Worm (Caenorhabditis elegans) whole organism, midembryonic: ENCODE data around the gene C15H9.9.

ENCODE experiments used
- cog-1 ChIP-seq: sonication (generic microtip); optimal IDR thresholded peaks from 2 replicates; lab custom pipeline; 2016; ENCODE audit warnings: missing genetic modification characterization, missing compliant biosample characterization
- flt-1 ChIP-seq: fragments of 200-800 bp; sonication (Bioruptor generic); IDR thresholded peaks from 2 replicates; pipeline ENCODE4 v1.3.6; 2022; ENCODE audit warnings: missing genetic modification characterization, missing compliant biosample characterization
- klf-2 ChIP-seq: fragments of 200-800 bp; sonication (Bioruptor generic); conservative IDR thresholded peaks from 2 replicates; pipeline ENCODE4 v1.3.6; 2022; ENCODE audit warnings: missing genetic modification reagents, missing genetic modification characterization, missing compliant biosample characterization
- med-1 ChIP-seq: sonication (generic microtip); optimal IDR thresholded peaks from 2 replicates; lab custom pipeline; 2017; ENCODE audit warnings: missing genetic modification characterization, mild to moderate bottlenecking, missing compliant biosample characterization, antibody characterized with exemption, missing genetic modification reagents; ENCODE audit not compliant: insufficient read depth
- ref-1 ChIP-seq: fragments of 200-800 bp; sonication (Bioruptor generic); conservative IDR thresholded peaks from 2 replicates; pipeline ENCODE4 v1.3.6; 2022; ENCODE audit warnings: missing genetic modification reagents, missing genetic modification characterization, missing compliant biosample characterization
- tab-1 ChIP-seq: fragments of 200-800 bp; sonication (Bioruptor generic); IDR thresholded peaks from 2 replicates; pipeline ENCODE4 v1.3.6; 2022; ENCODE audit warnings: missing genetic modification characterization, missing compliant biosample characterization
- ztf-29 ChIP-seq: fragments of 200-800 bp; sonication (Bioruptor generic); IDR thresholded peaks from 2 replicates; pipeline ENCODE4 v1.3.6; 2022; ENCODE audit warnings: missing genetic modification reagents, missing genetic modification characterization, missing compliant biosample characterization

ce11 chrX:6150949-6151519 is 23.0 kb upstream of the C15H9.9 start:
- TF ChIP-seq cog-1 (tag; lab: Kevin White, UChicago) (no peak), tab-1 (GFP tag; lab: Robert Waterston, UW) (no peak), ztf-29 (GFP tag; lab: Robert Waterston, UW) (no peak), klf-2 (GFP tag; lab: Robert Waterston, UW) (no peak), flt-1 (GFP tag; lab: Robert Waterston, UW) (no peak), ref-1 (GFP tag; lab: Robert Waterston, UW) (no peak), med-1 (GFP tag; lab: Kevin White, UChicago) (no peak)
